Worm (Caenorhabditis elegans) whole organism, late embryonic: ENCODE measurements around the gene T24B8.7.

ENCODE experiments used
- ama-1 ChIP-seq: fragments of 150-350 bp; optimal IDR thresholded peaks from 2 replicates; lab custom pipeline; 2014
- ceh-30 ChIP-seq: fragments of 150-350 bp; optimal IDR thresholded peaks from 2 replicates; lab custom pipeline; 2014; ENCODE audit warnings: missing biosample characterization, missing genetic modification characterization
- fax-1 ChIP-seq: sonication (generic microtip); optimal IDR thresholded peaks from 2 replicates; lab custom pipeline; 2016; ENCODE audit warnings: missing genotype, missing genetic modification characterization, missing compliant biosample characterization
- unc-3 ChIP-seq, 2 experiments: fragments of 200-800 bp in 1 of 2; sonication (Bioruptor generic) in 1 of 2; sonication (generic microtip) in 1 of 2; conservative IDR thresholded peaks in 1 of 2; optimal IDR thresholded peaks in 1 of 2; 2 replicates each; pipeline versions ENCODE4 v1.3.6 to Lab custom; 2016 to 2022; ENCODE audit warnings: missing compliant biosample characterization in 2 of 2, missing genetic modification characterization in 2 of 2, missing genetic modification reagents in 1 of 2
- unc-55 ChIP-seq: sonication (generic microtip); optimal IDR thresholded peaks from 2 replicates; lab custom pipeline; 2017; ENCODE audit warnings: missing biosample characterization, missing genetic modification reagents, missing genetic modification characterization

- TF ChIP-seq unc-3 (GFP tag; conservative IDR thresholded peaks at IDR 0.05; lab: Robert Waterston, UW) (no peak), unc-3 (tag; optimal IDR thresholded peaks at IDR 0.05; lab: Kevin White, UChicago) (no peak), unc-55 (GFP tag; lab: Kevin White, UChicago) (no peak), fax-1 (tag; lab: Kevin White, UChicago) (no peak), ama-1 (lab: Kevin White, UChicago) (no peak), ceh-30 (tag; lab: Kevin White, UChicago) (no peak)
Observed at ce11 chrII:9099017-9099416, 45.6 kb upstream of the T24B8.7 start, which contains the start of gene T24H10.1.
